Fruit fly (Drosophila melanogaster) whole organism, embryonic: ENCODE results near the gene CG10694.
A peak's percentile ranks its signal among the peaks of the same experiment; 100 is the strongest.

ENCODE experiments used
- B-H2 ChIP-seq: fragments of 200-800 bp; sonication (Bioruptor generic); optimal IDR thresholded peaks from 2 replicates; lab custom pipeline; 2018; ENCODE audit warnings: missing biosample characterization, mild to moderate bottlenecking, missing genetic modification characterization
- CG10209 ChIP-seq: fragments of 200-800 bp; sonication (Bioruptor generic); optimal IDR thresholded peaks from 3 replicates; lab custom pipeline; 2017; ENCODE audit warnings: missing biosample characterization, mild to moderate bottlenecking, missing genetic modification characterization, missing genetic modification reagents
- CG10431 ChIP-seq: fragments of 200-800 bp; sonication (Bioruptor generic); optimal IDR thresholded peaks from 3 replicates; lab custom pipeline; 2018; ENCODE audit warnings: missing biosample characterization, mild to moderate bottlenecking, missing genetic modification characterization
- CG10959 ChIP-seq: fragments of 200-800 bp; sonication (Bioruptor generic); IDR thresholded peaks from 2 replicates; pipeline ENCODE4 v1.3.6; 2022; ENCODE audit warnings: missing biosample characterization, missing genetic modification characterization
- CG11695 ChIP-seq: fragments of 200-800 bp; sonication (Bioruptor generic); IDR thresholded peaks from 3 replicates; pipeline ENCODE4 v1.3.6; 2022; ENCODE audit warnings: missing biosample characterization, missing genetic modification characterization
- CG15479 ChIP-seq: fragments of 200-800 bp; sonication (Bioruptor generic); optimal IDR thresholded peaks from 3 replicates; lab custom pipeline; 2019; ENCODE audit warnings: missing biosample characterization, mild to moderate bottlenecking, missing genetic modification characterization, moderate library complexity
- CG1647 ChIP-seq: fragments of 200-800 bp; sonication (Bioruptor generic); optimal IDR thresholded peaks from 3 replicates; lab custom pipeline; 2016; ENCODE audit warnings: missing biosample characterization, missing genetic modification characterization
- CG17361 ChIP-seq: fragments of 200-800 bp; sonication (Bioruptor generic); IDR thresholded peaks from 3 replicates; pipeline ENCODE4 v1.3.6; 2022; ENCODE audit warnings: missing biosample characterization, missing genetic modification characterization
- CG17568 ChIP-seq: fragments of 200-800 bp; sonication (Bioruptor generic); optimal IDR thresholded peaks from 2 replicates; lab custom pipeline; 2018; ENCODE audit warnings: missing biosample characterization, mild to moderate bottlenecking, missing genetic modification characterization, moderate library complexity
- CG18011 ChIP-seq: fragments of 200-800 bp; sonication (Bioruptor generic); optimal IDR thresholded peaks from 2 replicates; lab custom pipeline; 2017; ENCODE audit warnings: missing biosample characterization, missing genetic modification characterization, mild to moderate bottlenecking, moderate library complexity, missing genotype
- CG4282 ChIP-seq: fragments of 200-800 bp; sonication (Bioruptor generic); optimal IDR thresholded peaks from 2 replicates; lab custom pipeline; 2016; ENCODE audit warnings: missing biosample characterization, missing genetic modification characterization
- CG4707 ChIP-seq: fragments of 200-800 bp; sonication (Bioruptor generic); optimal IDR thresholded peaks from 2 replicates; lab custom pipeline; 2018; ENCODE audit warnings: missing biosample characterization, mild to moderate bottlenecking, missing genetic modification characterization, moderate library complexity
- CG5245 ChIP-seq: fragments of 200-800 bp; sonication (Bioruptor generic); optimal IDR thresholded peaks from 3 replicates; lab custom pipeline; 2016; ENCODE audit warnings: missing biosample characterization, missing genetic modification characterization
- CG6854 ChIP-seq: fragments of 200-800 bp; sonication (Bioruptor generic); optimal IDR thresholded peaks from 3 replicates; lab custom pipeline; 2017; ENCODE audit warnings: missing biosample characterization, mild to moderate bottlenecking, missing genetic modification characterization
- CG7372 ChIP-seq: fragments of 200-800 bp; sonication (Bioruptor generic); IDR thresholded peaks from 2 replicates; pipeline ENCODE4 v1.3.6; 2022; ENCODE audit warnings: missing biosample characterization, missing genetic modification characterization
- CG7745 ChIP-seq: fragments of 200-800 bp; sonication (Bioruptor generic); optimal IDR thresholded peaks from 2 replicates; lab custom pipeline; 2018; ENCODE audit warnings: missing biosample characterization, mild to moderate bottlenecking, missing genetic modification characterization, moderate library complexity
- CG8924 ChIP-seq: fragments of 200-800 bp; optimal IDR thresholded peaks from 3 replicates; lab custom pipeline; 2019; ENCODE audit warnings: missing biosample characterization, mild to moderate bottlenecking, missing genetic modification characterization, moderate library complexity
- CG9437 ChIP-seq: fragments of 200-800 bp; sonication (Bioruptor generic); optimal IDR thresholded peaks from 2 replicates; lab custom pipeline; 2018; ENCODE audit warnings: missing biosample characterization, mild to moderate bottlenecking, missing genetic modification characterization
- CrebB ChIP-seq: fragments of 200-800 bp; sonication (Bioruptor generic); optimal IDR thresholded peaks from 3 replicates; lab custom pipeline; 2018; ENCODE audit warnings: missing biosample characterization, mild to moderate bottlenecking, missing genetic modification characterization
- D ChIP-seq, 2 experiments: fragments of 200-800 bp in 1 of 2; fragments of >200 bp in 1 of 2; sonication (Bioruptor generic) in 1 of 2; optimal IDR thresholded peaks; 2 replicates in 1 of 2; 3 replicates in 1 of 2; lab custom pipeline; 2017; ENCODE audit warnings: mild to moderate bottlenecking in 1 of 2, missing biosample characterization in 1 of 2, missing genetic modification characterization in 1 of 2, missing genetic modification reagents in 1 of 2
- Doc3 ChIP-seq: fragments of 200-800 bp; sonication (Bioruptor generic); IDR thresholded peaks from 3 replicates; pipeline ENCODE4 v1.3.6; 2022; ENCODE audit warnings: missing biosample characterization, missing genetic modification characterization; ENCODE audit not compliant: partially characterized antibody
- Fer3 ChIP-seq: fragments of 200-800 bp; sonication (Bioruptor generic); optimal IDR thresholded peaks from 2 replicates; lab custom pipeline; 2018; ENCODE audit warnings: missing biosample characterization, mild to moderate bottlenecking, missing genetic modification characterization, moderate library complexity
- H15 ChIP-seq: fragments of 200-800 bp; sonication (Bioruptor generic); IDR thresholded peaks from 3 replicates; pipeline ENCODE4 v1.3.6; 2022; ENCODE audit warnings: missing biosample characterization, missing genetic modification characterization
- HLH3B ChIP-seq: fragments of 200-800 bp; sonication (Bioruptor generic); IDR thresholded peaks from 2 replicates; pipeline ENCODE4 v1.3.6; 2022; ENCODE audit warnings: missing biosample characterization, missing genetic modification characterization
- Hey ChIP-seq: fragments of 200-800 bp; sonication (Bioruptor generic); optimal IDR thresholded peaks from 3 replicates; lab custom pipeline; 2018; ENCODE audit warnings: missing biosample characterization, mild to moderate bottlenecking, missing genetic modification characterization
- Hmr ChIP-seq: fragments of 200-800 bp; sonication (Bioruptor generic); optimal IDR thresholded peaks from 3 replicates; lab custom pipeline; 2017; ENCODE audit warnings: mild to moderate bottlenecking, missing biosample characterization, missing genetic modification reagents, missing genetic modification characterization
- Jarid2 ChIP-seq: fragments of 200-800 bp; sonication (Bioruptor generic); optimal IDR thresholded peaks from 3 replicates; lab custom pipeline; 2017; ENCODE audit warnings: mild to moderate bottlenecking, missing biosample characterization, missing genetic modification reagents, missing genetic modification characterization
- MTF-1 ChIP-seq: fragments of 200-800 bp; sonication (Bioruptor generic); optimal IDR thresholded peaks from 2 replicates; lab custom pipeline; 2018; ENCODE audit warnings: missing biosample characterization, mild to moderate bottlenecking, missing genetic modification characterization, borderline replicate concordance
- Max ChIP-seq: fragments of 200-800 bp; sonication (Bioruptor generic); optimal IDR thresholded peaks from 2 replicates; lab custom pipeline; 2016; ENCODE audit warnings: missing biosample characterization, mild to moderate bottlenecking, missing genetic modification characterization
- Nf-YB ChIP-seq: fragments of 200-800 bp; sonication (Bioruptor generic); optimal IDR thresholded peaks from 3 replicates; lab custom pipeline; 2019; ENCODE audit warnings: missing biosample characterization, mild to moderate bottlenecking, missing genetic modification characterization, moderate library complexity
- NfI ChIP-seq: fragments of 200-800 bp; sonication (Bioruptor generic); optimal IDR thresholded peaks from 3 replicates; lab custom pipeline; 2018; ENCODE audit warnings: missing biosample characterization, mild to moderate bottlenecking, missing genetic modification characterization, moderate library complexity
- Ptx1 ChIP-seq: fragments of 200-800 bp; sonication (Bioruptor generic); IDR thresholded peaks from 2 replicates; pipeline ENCODE4 v1.3.6; 2022; ENCODE audit warnings: missing biosample characterization, missing genetic modification characterization
- Sox102F ChIP-seq: fragments of 200-800 bp; sonication (Bioruptor generic); optimal IDR thresholded peaks from 2 replicates; lab custom pipeline; 2018; ENCODE audit warnings: missing biosample characterization, mild to moderate bottlenecking, missing genetic modification characterization, moderate library complexity
- YL-1 ChIP-seq: fragments of 200-800 bp; sonication (Bioruptor generic); optimal IDR thresholded peaks from 3 replicates; lab custom pipeline; 2017; ENCODE audit warnings: missing biosample characterization, mild to moderate bottlenecking, missing genetic modification characterization
- ac ChIP-seq: fragments of 200-800 bp; sonication (Bioruptor generic); optimal IDR thresholded peaks from 3 replicates; lab custom pipeline; 2017; ENCODE audit warnings: missing biosample characterization, mild to moderate bottlenecking, missing genetic modification characterization
- ara ChIP-seq: fragments of 200-800 bp; sonication (Bioruptor generic); IDR thresholded peaks from 2 replicates; pipeline ENCODE4 v1.3.6; 2022; ENCODE audit warnings: missing biosample characterization, missing genetic modification characterization
- chn ChIP-seq: fragments of 200-800 bp; sonication (Bioruptor generic); optimal IDR thresholded peaks from 2 replicates; lab custom pipeline; 2016; ENCODE audit warnings: missing biosample characterization, missing genetic modification characterization
- crc ChIP-seq: fragments of 200-800 bp; sonication (Bioruptor generic); optimal IDR thresholded peaks from 2 replicates; lab custom pipeline; 2016; ENCODE audit warnings: missing biosample characterization, missing genetic modification characterization
- ems ChIP-seq: fragments of 200-800 bp; sonication (Bioruptor generic); optimal IDR thresholded peaks from 3 replicates; lab custom pipeline; 2016; ENCODE audit warnings: missing biosample characterization, missing genetic modification characterization
- en ChIP-seq: fragments of 200-800 bp; sonication (Bioruptor generic); optimal IDR thresholded peaks from 2 replicates; lab custom pipeline; 2016; ENCODE audit warnings: missing biosample characterization, missing genetic modification characterization
- gce ChIP-seq: fragments of 200-800 bp; sonication (Bioruptor generic); IDR thresholded peaks from 3 replicates; pipeline ENCODE4 v1.3.6; 2022; ENCODE audit warnings: missing biosample characterization, missing genetic modification characterization
- grau ChIP-seq: fragments of 200-800 bp; optimal IDR thresholded peaks from 3 replicates; lab custom pipeline; 2019; ENCODE audit warnings: missing biosample characterization, mild to moderate bottlenecking, missing genetic modification characterization, moderate library complexity
- gsb-n ChIP-seq: fragments of 200-800 bp; sonication (Bioruptor generic); optimal IDR thresholded peaks from 3 replicates; lab custom pipeline; 2018; ENCODE audit warnings: missing biosample characterization, mild to moderate bottlenecking, missing genetic modification characterization
- nom ChIP-seq: fragments of 200-800 bp; sonication (Bioruptor generic); optimal IDR thresholded peaks from 2 replicates; lab custom pipeline; 2017; ENCODE audit warnings: missing biosample characterization, missing genetic modification characterization, mild to moderate bottlenecking, moderate library complexity, missing genetic modification reagents
- phol ChIP-seq: fragments of 200-800 bp; sonication (Bioruptor generic); optimal IDR thresholded peaks from 3 replicates; lab custom pipeline; 2018; ENCODE audit warnings: missing biosample characterization, mild to moderate bottlenecking, missing genetic modification characterization, moderate library complexity
- row ChIP-seq: fragments of 200-800 bp; sonication (Bioruptor generic); IDR thresholded peaks from 3 replicates; pipeline ENCODE4 v1.3.6; 2022; ENCODE audit warnings: missing biosample characterization, missing genetic modification characterization
- seq ChIP-seq: fragments of 200-800 bp; sonication (Bioruptor generic); IDR thresholded peaks from 2 replicates; pipeline ENCODE4 v1.3.6; 2022; ENCODE audit warnings: missing biosample characterization, missing genetic modification characterization
- stc ChIP-seq: fragments of 200-800 bp; sonication (Bioruptor generic); IDR thresholded peaks from 2 replicates; pipeline ENCODE4 v1.3.6; 2022; ENCODE audit warnings: missing biosample characterization, missing genetic modification characterization
- tap ChIP-seq: fragments of 200-800 bp; optimal IDR thresholded peaks from 3 replicates; lab custom pipeline; 2019; ENCODE audit warnings: missing biosample characterization, mild to moderate bottlenecking, missing genetic modification characterization, moderate library complexity
- tna ChIP-seq: fragments of 200-800 bp; sonication (Bioruptor generic); IDR thresholded peaks from 2 replicates; pipeline ENCODE4 v1.3.6; 2022; ENCODE audit warnings: missing biosample characterization, missing genetic modification characterization; ENCODE audit not compliant: partially characterized antibody

The CG10694 gene

DNA sequence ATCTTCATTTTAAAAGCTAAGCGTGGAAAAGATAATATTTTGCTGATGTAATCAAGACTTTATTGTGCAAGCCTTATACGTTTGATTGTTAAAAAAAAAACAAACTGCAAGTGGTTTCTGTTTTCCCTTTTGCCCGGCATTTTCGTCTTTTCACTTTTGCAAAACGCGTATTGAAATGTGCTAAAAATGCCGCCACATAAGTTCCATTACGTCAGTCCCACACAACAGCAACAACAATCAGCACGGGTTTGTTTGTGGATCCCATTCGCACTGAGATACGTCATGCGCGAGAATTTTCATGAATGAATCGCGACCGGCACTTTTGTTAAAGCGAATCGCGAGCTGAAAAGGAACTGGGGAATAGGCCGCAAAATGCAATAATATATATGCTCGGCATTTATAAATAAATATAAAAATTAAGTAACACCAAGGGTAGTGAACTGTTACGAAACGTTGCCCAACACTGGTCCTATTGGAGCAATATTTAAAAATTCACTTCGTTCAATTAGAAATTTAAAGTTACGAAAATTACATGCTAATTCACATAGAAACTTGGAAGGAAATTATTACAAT is 1.0 kb upstream of the CG10694 start (continued):
- no peak for TF ChIP-seq CG10431 (GFP tag; lab: Kevin White, UChicago)
- no peak for TF ChIP-seq CG6854 (GFP tag; lab: Kevin White, UChicago)
- no peak for TF ChIP-seq ara
- TF ChIP-seq row, result no peak
- no peak for TF ChIP-seq gce
- no peak for TF ChIP-seq en (GFP tag; lab: Kevin White, UChicago)
- no peak for TF ChIP-seq seq (GFP tag; lab: Robert Waterston, UW)
- peak; percentile 60 for TF ChIP-seq Sox102F
- TF ChIP-seq YL-1 (GFP tag; lab: Kevin White, UChicago), result no peak
- TF ChIP-seq CrebB (tag; lab: Kevin White, UChicago), result no peak
- no peak for TF ChIP-seq CG15479 (GFP tag; lab: Kevin White, UChicago)
- TF ChIP-seq CG17361 (GFP tag; lab: Robert Waterston, UW), result no peak
- no peak for TF ChIP-seq ac (GFP tag; lab: Kevin White, UChicago)
- TF ChIP-seq CG7745 (tag; lab: Kevin White, UChicago), result no peak
- no peak for TF ChIP-seq Doc3
- peak; percentile 72 for TF ChIP-seq nom
- no peak for TF ChIP-seq Ptx1 (GFP tag; lab: Robert Waterston, UW)
- peak; percentile 47 for TF ChIP-seq tap (tag; lab: Kevin White, UChicago)
- TF ChIP-seq D (optimal IDR thresholded peaks at IDR 0.05; lab: Kevin White, UChicago), result no peak
- peak; percentile 30 for TF ChIP-seq D (GFP tag; optimal IDR thresholded peaks at IDR 0.05; lab: Kevin White, UChicago)
- peak; percentile 64 for TF ChIP-seq CG18011 (GFP tag; lab: Kevin White, UChicago)
- TF ChIP-seq CG8924, result no peak
- TF ChIP-seq H15, result no peak
- TF ChIP-seq CG10209, result peak; percentile 39
- peak; percentile 50 for TF ChIP-seq CG5245 (GFP tag; lab: Kevin White, UChicago)
- no peak for TF ChIP-seq Nf-YB
- TF ChIP-seq B-H2 (GFP tag; lab: Kevin White, UChicago), result peak; percentile 36
- no peak for TF ChIP-seq CG1647
- no peak for TF ChIP-seq MTF-1 (GFP tag; lab: Kevin White, UChicago)
- TF ChIP-seq Hmr (GFP tag; lab: Kevin White, UChicago), result peak; percentile 50
- TF ChIP-seq grau (tag; lab: Kevin White, UChicago), result peak; percentile 37
- TF ChIP-seq Hey, result no peak
- TF ChIP-seq Max (GFP tag; lab: Kevin White, UChicago), result peak; percentile 41
- TF ChIP-seq NfI, result peak; percentile 67
- no peak for TF ChIP-seq CG11695 (GFP tag; lab: Robert Waterston, UW)
- TF ChIP-seq CG17568 (GFP tag; lab: Kevin White, UChicago), result peak; percentile 73
- no peak for TF ChIP-seq CG7372
- peak; percentile 3 for TF ChIP-seq gsb-n (tag; lab: Kevin White, UChicago)
- TF ChIP-seq CG9437 (GFP tag; lab: Kevin White, UChicago), result peak; percentile 96
- TF ChIP-seq ems (GFP tag; lab: Kevin White, UChicago), result peak; percentile 65
- no peak for TF ChIP-seq CG10959
- no peak for TF ChIP-seq HLH3B (GFP tag; lab: Robert Waterston, UW)
- no peak for TF ChIP-seq Jarid2 (GFP tag; lab: Kevin White, UChicago)
- TF ChIP-seq Fer3 (tag; lab: Kevin White, UChicago), result peak; percentile 52
- peak; percentile 41 for TF ChIP-seq chn
- no peak for TF ChIP-seq crc (GFP tag; lab: Kevin White, UChicago)
- no peak for TF ChIP-seq stc (GFP tag; lab: Robert Waterston, UW)
- TF ChIP-seq CG4707 (GFP tag; lab: Kevin White, UChicago), result no peak
- no peak for TF ChIP-seq tna
- TF ChIP-seq CG4282 (GFP tag; lab: Kevin White, UChicago), result no peak
- peak; percentile 21 for TF ChIP-seq phol
